Fruit fly (Drosophila melanogaster): ENCODE data around the gene RpS20.

DNA sequence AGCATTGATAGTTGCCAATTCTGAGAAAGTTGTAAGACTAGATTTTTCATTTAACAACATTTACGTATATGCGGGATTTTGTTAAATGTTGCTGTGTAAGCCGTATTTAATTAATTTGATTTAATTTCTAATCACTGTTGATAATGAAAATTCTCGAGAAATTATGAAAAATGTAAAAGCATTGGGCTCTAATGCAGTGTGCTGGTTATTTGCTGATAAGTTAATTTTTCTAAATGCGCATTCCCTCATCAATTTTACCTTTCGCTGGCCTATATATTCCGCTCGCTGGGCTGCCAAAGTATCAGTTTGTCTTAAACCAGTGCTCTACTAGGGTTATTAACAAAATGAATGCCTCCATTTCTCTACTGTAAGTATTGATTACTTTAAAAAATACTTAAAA lies 50.7 kb downstream of the RpS20 start, which contains the start of gene TotC:
- no peak for TF ChIP-seq kay (GFP tag; ENCODE audit: borderline replicate concordance)
- TF ChIP-seq ovo (GFP tag; optimal IDR thresholded peaks at IDR 0.05): no peak
- no peak for TF ChIP-seq CG1620 (GFP tag; optimal IDR thresholded peaks at IDR 0.05)
- TF ChIP-seq Crg-1 (GFP tag; optimal IDR thresholded peaks at IDR 0.05): no peak
- no peak for TF ChIP-seq CG7045 (GFP tag; optimal IDR thresholded peaks at IDR 0.05)
- TF ChIP-seq cnc (optimal IDR thresholded peaks at IDR 0.05): no peak
- no peak for TF ChIP-seq CG14711 (tag; optimal IDR thresholded peaks at IDR 0.05)
- no peak for TF ChIP-seq CG5204 (GFP tag; optimal IDR thresholded peaks at IDR 0.05)
- TF ChIP-seq CG7101 (tag; optimal IDR thresholded peaks at IDR 0.05): no peak
- TF ChIP-seq CG33017 (tag; optimal IDR thresholded peaks at IDR 0.05): no peak
- no peak for TF ChIP-seq CG12768 (GFP tag; optimal IDR thresholded peaks at IDR 0.05)
- TF ChIP-seq Mnt (GFP tag; optimal IDR thresholded peaks at IDR 0.05): no peak
- no peak for TF ChIP-seq toe (GFP tag; optimal IDR thresholded peaks at IDR 0.05)
